Fruit fly (Drosophila melanogaster) whole organism, embryonic: ENCODE data around the gene CG13062.

Source experiments
- Bdp1 ChIP-seq: fragments of 200-800 bp; sonication (Bioruptor generic); optimal IDR thresholded peaks from 3 replicates; lab custom pipeline; 2016; ENCODE audit warnings: missing biosample characterization, missing genetic modification characterization
- CG10321 ChIP-seq: fragments of 200-800 bp; sonication (Bioruptor generic); IDR thresholded peaks from 2 replicates; pipeline ENCODE4 v1.3.6; 2022; ENCODE audit warnings: missing biosample characterization, missing genetic modification characterization
- CG10654 ChIP-seq: fragments of 200-800 bp; sonication (Bioruptor generic); optimal IDR thresholded peaks from 2 replicates; lab custom pipeline; 2016; ENCODE audit warnings: missing biosample characterization, missing genetic modification characterization
- CG11696 ChIP-seq: fragments of 200-800 bp; sonication (Bioruptor generic); IDR thresholded peaks from 2 replicates; pipeline ENCODE4 v1.3.6; 2022; ENCODE audit warnings: missing biosample characterization, missing genetic modification characterization
- CG12155 ChIP-seq: fragments of 200-800 bp; sonication (Bioruptor generic); optimal IDR thresholded peaks from 3 replicates; lab custom pipeline; 2016; ENCODE audit warnings: missing biosample characterization, missing genetic modification characterization
- CG13424 ChIP-seq: fragments of 200-800 bp; sonication (Bioruptor generic); optimal IDR thresholded peaks from 2 replicates; lab custom pipeline; 2019; ENCODE audit warnings: missing biosample characterization, mild to moderate bottlenecking, missing genetic modification characterization, moderate library complexity
- CG15073 ChIP-seq: fragments of 200-800 bp; sonication (Bioruptor generic); optimal IDR thresholded peaks from 2 replicates; lab custom pipeline; 2016; ENCODE audit warnings: missing biosample characterization, missing genetic modification characterization
- CG15601 ChIP-seq: fragments of 200-800 bp; sonication (Bioruptor generic); optimal IDR thresholded peaks from 3 replicates; lab custom pipeline; 2019; ENCODE audit warnings: missing biosample characterization, mild to moderate bottlenecking, missing genetic modification characterization, moderate library complexity
- CG1602 ChIP-seq: fragments of 200-800 bp; sonication (Bioruptor generic); optimal IDR thresholded peaks from 3 replicates; lab custom pipeline; 2016; ENCODE audit warnings: missing biosample characterization, missing genetic modification characterization
- CG17361 ChIP-seq: fragments of 200-800 bp; sonication (Bioruptor generic); IDR thresholded peaks from 3 replicates; pipeline ENCODE4 v1.3.6; 2022; ENCODE audit warnings: missing biosample characterization, missing genetic modification characterization
- CG17385 ChIP-seq: fragments of 200-800 bp; sonication (Bioruptor generic); optimal IDR thresholded peaks from 3 replicates; lab custom pipeline; 2018; ENCODE audit warnings: missing biosample characterization, mild to moderate bottlenecking, missing genetic modification characterization
- CG17829 ChIP-seq: fragments of 200-800 bp; optimal IDR thresholded peaks from 2 replicates; lab custom pipeline; 2019; ENCODE audit warnings: missing biosample characterization, mild to moderate bottlenecking, missing genetic modification characterization, moderate library complexity
- CG18764 ChIP-seq: fragments of 200-800 bp; sonication (Bioruptor generic); optimal IDR thresholded peaks from 3 replicates; lab custom pipeline; 2016; ENCODE audit warnings: missing biosample characterization, missing genetic modification characterization
- CG2199 ChIP-seq: fragments of 200-800 bp; sonication (Bioruptor generic); IDR thresholded peaks from 3 replicates; pipeline ENCODE4 v1.3.6; 2022; ENCODE audit warnings: missing biosample characterization, missing genetic modification characterization
- CG30403 ChIP-seq: fragments of 200-800 bp; sonication (Bioruptor generic); optimal IDR thresholded peaks from 3 replicates; lab custom pipeline; 2016; ENCODE audit warnings: missing biosample characterization, missing genetic modification characterization
- CG32767 ChIP-seq: fragments of 200-800 bp; sonication (Bioruptor generic); IDR thresholded peaks from 2 replicates; pipeline ENCODE4 v1.3.6; 2022; ENCODE audit warnings: missing biosample characterization, missing genetic modification characterization
- CG7357 ChIP-seq: fragments of 200-800 bp; sonication (Bioruptor generic); IDR thresholded peaks from 3 replicates; pipeline ENCODE4 v1.3.6; 2022; ENCODE audit warnings: missing biosample characterization, missing genetic modification characterization
- CG7963 ChIP-seq: fragments of 200-800 bp; sonication (Bioruptor generic); IDR thresholded peaks from 3 replicates; pipeline ENCODE4 v1.3.6; 2022; ENCODE audit warnings: missing biosample characterization, missing genetic modification characterization; ENCODE audit not compliant: partially characterized antibody
- Chrac-16 ChIP-seq: fragments of 200-800 bp; sonication (Bioruptor generic); optimal IDR thresholded peaks from 3 replicates; lab custom pipeline; 2016; ENCODE audit warnings: missing biosample characterization, missing genetic modification characterization
- CoRest ChIP-seq: fragments of 200-800 bp; sonication (Bioruptor generic); optimal IDR thresholded peaks from 3 replicates; lab custom pipeline; 2018; ENCODE audit warnings: missing biosample characterization, mild to moderate bottlenecking, missing genetic modification characterization, moderate library complexity
- E2f2 ChIP-seq: fragments of 200-800 bp; sonication (Bioruptor generic); IDR thresholded peaks from 2 replicates; pipeline ENCODE4 v1.3.6; 2022; ENCODE audit warnings: missing biosample characterization, missing genetic modification characterization
- ERR ChIP-seq: fragments of 200-800 bp; sonication (Bioruptor generic); optimal IDR thresholded peaks from 2 replicates; lab custom pipeline; 2016; ENCODE audit warnings: missing biosample characterization, missing genetic modification characterization
- Ets65A ChIP-seq: fragments of 200-800 bp; sonication (Bioruptor generic); peaks from one replicate; lab custom pipeline; 2016; ENCODE audit warnings: missing biosample characterization, missing genetic modification characterization
- Lpt ChIP-seq: fragments of >200 bp; optimal IDR thresholded peaks from 2 replicates; lab custom pipeline; 2018; ENCODE audit warnings: missing biosample characterization, missing genetic modification characterization
- Mes4 ChIP-seq: fragments of 200-800 bp; sonication (Bioruptor generic); optimal IDR thresholded peaks from 2 replicates; lab custom pipeline; 2016; ENCODE audit warnings: missing biosample characterization, missing genetic modification characterization
- Ptx1 ChIP-seq: fragments of 200-800 bp; sonication (Bioruptor generic); IDR thresholded peaks from 2 replicates; pipeline ENCODE4 v1.3.6; 2022; ENCODE audit warnings: missing biosample characterization, missing genetic modification characterization
- Sry-β ChIP-seq: fragments of 200-800 bp; sonication (Bioruptor generic); optimal IDR thresholded peaks from 2 replicates; lab custom pipeline; 2018; ENCODE audit warnings: missing biosample characterization, mild to moderate bottlenecking, missing genetic modification characterization, moderate library complexity
- Trl ChIP-seq, 3 experiments: fragments of >200 bp in 2 of 3; fragments of 200-800 bp in 1 of 3; sonication (Bioruptor generic) in 1 of 3; optimal IDR thresholded peaks; 2 replicates in 1 of 3; 3 replicates in 2 of 3; lab custom pipeline; 2016 to 2017; ENCODE audit warnings: missing biosample characterization in 1 of 3, missing genetic modification characterization in 1 of 3
- Xbp1 ChIP-seq: fragments of 200-800 bp; sonication (Bioruptor generic); optimal IDR thresholded peaks from 3 replicates; lab custom pipeline; 2016; ENCODE audit warnings: missing biosample characterization, mild to moderate bottlenecking, missing genetic modification characterization
- ato ChIP-seq: fragments of 200-800 bp; sonication (Bioruptor generic); IDR thresholded peaks from 2 replicates; pipeline ENCODE4 v1.3.6; 2022; ENCODE audit warnings: missing biosample characterization, missing genetic modification characterization; ENCODE audit not compliant: partially characterized antibody
- bbx ChIP-seq: fragments of 200-800 bp; sonication (Bioruptor generic); IDR thresholded peaks from 2 replicates; pipeline ENCODE4 v1.3.6; 2022; ENCODE audit warnings: missing biosample characterization, missing genetic modification characterization; ENCODE audit not compliant: partially characterized antibody
- chinmo ChIP-seq: fragments of 200-800 bp; sonication (Bioruptor generic); IDR thresholded peaks from 4 replicates; pipeline ENCODE4 v1.3.6; 2022; ENCODE audit warnings: missing biosample characterization, missing genetic modification characterization; ENCODE audit not compliant: partially characterized antibody
- dmrt99B ChIP-seq: fragments of 200-800 bp; sonication (Bioruptor generic); optimal IDR thresholded peaks from 2 replicates; lab custom pipeline; 2018; ENCODE audit warnings: missing biosample characterization, mild to moderate bottlenecking, missing genetic modification characterization, moderate library complexity
- dpn ChIP-seq, 2 experiments: fragments of 200-800 bp; sonication (Bioruptor generic); optimal IDR thresholded peaks; 3 replicates each; lab custom pipeline; 2016; ENCODE audit warnings: missing biosample characterization in 2 of 2, missing genetic modification characterization in 2 of 2
- fu2 ChIP-seq: fragments of 200-800 bp; sonication (Bioruptor generic); optimal IDR thresholded peaks from 2 replicates; lab custom pipeline; 2016; ENCODE audit warnings: missing biosample characterization, missing genetic modification characterization
- gem ChIP-seq: fragments of 200-800 bp; sonication (Bioruptor generic); optimal IDR thresholded peaks from 2 replicates; lab custom pipeline; 2019; ENCODE audit warnings: missing biosample characterization, mild to moderate bottlenecking, missing genetic modification characterization, moderate library complexity
- grn ChIP-seq: fragments of 200-800 bp; sonication (Bioruptor generic); optimal IDR thresholded peaks from 3 replicates; lab custom pipeline; 2017; ENCODE audit warnings: missing biosample characterization, missing genetic modification characterization
- hbn ChIP-seq: fragments of 200-800 bp; sonication (Bioruptor generic); IDR thresholded peaks from 2 replicates; pipeline ENCODE4 v1.3.6; 2022; ENCODE audit warnings: missing biosample characterization, missing genetic modification characterization; ENCODE audit not compliant: partially characterized antibody
- ind ChIP-seq: fragments of 200-800 bp; sonication (Bioruptor generic); optimal IDR thresholded peaks from 3 replicates; lab custom pipeline; 2016; ENCODE audit warnings: missing biosample characterization, missing genetic modification characterization
- jing ChIP-seq: fragments of 200-800 bp; sonication (Bioruptor generic); optimal IDR thresholded peaks from 2 replicates; lab custom pipeline; 2018; ENCODE audit warnings: missing biosample characterization, mild to moderate bottlenecking, missing genetic modification characterization
- onecut ChIP-seq: fragments of 200-800 bp; sonication (Bioruptor generic); IDR thresholded peaks from 2 replicates; pipeline ENCODE4 v1.3.6; 2022; ENCODE audit warnings: missing biosample characterization, missing genetic modification characterization
- repo ChIP-seq: fragments of 200-800 bp; sonication (Bioruptor generic); optimal IDR thresholded peaks from 2 replicates; lab custom pipeline; 2016; ENCODE audit warnings: missing biosample characterization, missing genetic modification characterization
- row ChIP-seq: fragments of 200-800 bp; sonication (Bioruptor generic); IDR thresholded peaks from 3 replicates; pipeline ENCODE4 v1.3.6; 2022; ENCODE audit warnings: missing biosample characterization, missing genetic modification characterization
- sob ChIP-seq: fragments of 200-800 bp; sonication (Bioruptor generic); IDR thresholded peaks from 2 replicates; pipeline ENCODE4 v1.3.6; 2022; ENCODE audit warnings: missing biosample characterization, missing genetic modification characterization
- twi ChIP-seq: fragments of 200-800 bp; optimal IDR thresholded peaks from 2 replicates; lab custom pipeline; 2019; ENCODE audit warnings: missing biosample characterization, mild to moderate bottlenecking, missing genetic modification characterization, moderate library complexity
- tx ChIP-seq: fragments of 200-800 bp; sonication (Bioruptor generic); optimal IDR thresholded peaks from 2 replicates; lab custom pipeline; 2016; ENCODE audit warnings: missing biosample characterization, missing genetic modification characterization
- vnd ChIP-seq: fragments of 200-800 bp; sonication (Bioruptor generic); IDR thresholded peaks from 3 replicates; pipeline ENCODE4 v1.3.6; 2022; ENCODE audit warnings: missing biosample characterization, missing genetic modification characterization; ENCODE audit not compliant: partially characterized antibody
- vvl ChIP-seq: fragments of 200-800 bp; sonication (Bioruptor generic); IDR thresholded peaks from 2 replicates; pipeline ENCODE4 v1.3.6; 2022; ENCODE audit warnings: missing biosample characterization, missing genetic modification characterization
- zfh1 ChIP-seq: fragments of 200-800 bp; sonication (Bioruptor generic); IDR thresholded peaks from 3 replicates; pipeline ENCODE4 v1.3.6; 2022; ENCODE audit warnings: missing biosample characterization, missing genetic modification characterization

CG13062 gene

dm6 chr3L:16288322-16288721, 25.8 kb upstream of the CG13062 start, which contains the start of gene CG13046:
CG13046 (minus strand) TSS chr3L:16288422.
- TF ChIP-seq CG7963 (GFP tag; lab: Robert Waterston, UW) (no peak), chinmo (GFP tag; lab: Robert Waterston, UW) (0 out of 4 replicates have a peak, but pooled peaks have one; percentile 18), Trl (optimal IDR thresholded peaks at IDR 0.05; lab: Kevin White, UChicago) (peak; percentile 8 to 42), Trl (GFP tag; optimal IDR thresholded peaks at IDR 0.05; lab: Kevin White, UChicago) (no peak), ERR (GFP tag; lab: Kevin White, UChicago) (no peak), fu2 (GFP tag; lab: Kevin White, UChicago) (no peak)

DNA sequence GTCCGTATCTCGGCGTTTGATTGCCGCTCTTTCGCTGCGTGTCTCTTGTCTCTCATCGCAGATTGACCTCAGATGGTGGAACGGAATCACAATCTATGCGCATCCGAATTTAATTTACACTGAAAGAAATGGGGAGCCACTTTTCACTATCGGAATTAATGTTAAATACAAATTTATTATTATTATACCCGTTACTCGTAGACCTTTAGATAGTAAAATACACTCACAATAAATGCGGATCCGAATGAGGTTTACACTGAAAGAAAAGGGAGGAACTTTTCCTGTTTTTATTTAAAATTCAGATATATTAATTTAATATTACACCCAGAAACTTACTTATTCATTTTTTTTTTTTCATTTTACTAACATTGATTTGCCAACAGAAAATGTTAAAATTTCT, 25.0 kb upstream of the CG13062 start:
- TF ChIP-seq vnd (GFP tag; lab: Robert Waterston, UW) (no peak), gem (peak; percentile 65), grn (GFP tag; lab: Kevin White, UChicago) (no peak), sob (no peak), E2f2 (peak; percentile 22; the same call in 1 of the 2 replicates), onecut (GFP tag; lab: Robert Waterston, UW) (0 out of 2 replicates have a peak, but pooled peaks have one; percentile 7), CG15073 (no peak), row (peak; percentile 34; the same call in 1 of the 3 replicates), Chrac-16 (peak; percentile 9), repo (GFP tag; lab: Kevin White, UChicago) (no peak), dpn (GFP tag; optimal IDR thresholded peaks at IDR 0.05; lab: Kevin White, UChicago) (peak in 1 of 2 experiments; percentile 38), CG32767 (peak; percentile 46; the same call in 1 of the 2 replicates), CG7357 (GFP tag; lab: Robert Waterston, UW) (0 out of 3 replicates have a peak, but pooled peaks have one; percentile 21), tx (GFP tag; lab: Kevin White, UChicago) (no peak), CG2199 (GFP tag; lab: Robert Waterston, UW) (no peak), Bdp1 (GFP tag; lab: Kevin White, UChicago) (no peak), jing (no peak), zfh1 (no peak), Sry-β (GFP tag; lab: Kevin White, UChicago) (no peak), CG10654 (GFP tag; lab: Kevin White, UChicago) (peak; percentile 2), CG30403 (GFP tag; lab: Kevin White, UChicago) (peak; percentile 48), CG11696 (GFP tag; lab: Robert Waterston, UW) (peak; percentile 44; the same call in 1 of the 2 replicates), Xbp1 (peak; percentile 56), ato (GFP tag; lab: Robert Waterston, UW) (no peak), CG15601 (tag; lab: Kevin White, UChicago) (no peak), CoRest (tag; lab: Kevin White, UChicago) (peak; percentile 20), CG1602 (no peak), CG18764 (GFP tag; lab: Kevin White, UChicago) (no peak), Ets65A (GFP tag; lab: Kevin White, UChicago) (no peak), CG13424 (tag; lab: Kevin White, UChicago) (peak; percentile 41), CG17361 (GFP tag; lab: Robert Waterston, UW) (no peak), twi (tag; lab: Kevin White, UChicago) (no peak), CG17829 (tag; lab: Kevin White, UChicago) (no peak), CG10321 (GFP tag; lab: Robert Waterston, UW) (0 out of 2 replicates have a peak, but pooled peaks have one; percentile 9), hbn (GFP tag; lab: Robert Waterston, UW) (no peak), CG17385 (GFP tag; lab: Kevin White, UChicago) (peak; percentile 13), bbx (GFP tag; lab: Robert Waterston, UW) (no peak), Mes4 (GFP tag; lab: Kevin White, UChicago) (no peak), CG12155 (GFP tag; lab: Kevin White, UChicago) (peak; percentile 3), vvl (GFP tag; lab: Robert Waterston, UW) (peak; percentile 40; the same call in 1 of the 2 replicates), dmrt99B (tag; lab: Kevin White, UChicago) (peak; percentile 43), Ptx1 (GFP tag; lab: Robert Waterston, UW) (0 out of 2 replicates have a peak, but pooled peaks have one; percentile 43), ind (peak; percentile 23), Lpt (GFP tag; lab: Kevin White, UChicago) (no peak)
